Worm (Caenorhabditis elegans) whole organism, L4/young adult: ENCODE results near the gene sbt-1.

Experiments used
- W03F9.2 ChIP-seq: fragments of 150-350 bp; optimal IDR thresholded peaks from 2 replicates; lab custom pipeline; 2014; ENCODE audit warnings: missing biosample characterization, missing genetic modification characterization
- dao-5 ChIP-seq: sonication (generic microtip); optimal IDR thresholded peaks from 2 replicates; lab custom pipeline; 2016; ENCODE audit warnings: missing genotype, missing genetic modification characterization, moderate library complexity, missing compliant biosample characterization
- him-1 ChIP-seq: sonication (generic microtip); optimal IDR thresholded peaks from 2 replicates; lab custom pipeline; 2016; ENCODE audit warnings: missing genotype, missing genetic modification reagents, missing genetic modification characterization, missing compliant biosample characterization

The sbt-1 gene

ce11 chrV:20779707-20780346 is 48.9 kb downstream of the sbt-1 start:
- no peak for TF ChIP-seq W03F9.2 (tag; lab: Kevin White, UChicago)
- no peak for TF ChIP-seq dao-5 (tag; lab: Kevin White, UChicago)
- TF ChIP-seq him-1 = no peak

DNA sequence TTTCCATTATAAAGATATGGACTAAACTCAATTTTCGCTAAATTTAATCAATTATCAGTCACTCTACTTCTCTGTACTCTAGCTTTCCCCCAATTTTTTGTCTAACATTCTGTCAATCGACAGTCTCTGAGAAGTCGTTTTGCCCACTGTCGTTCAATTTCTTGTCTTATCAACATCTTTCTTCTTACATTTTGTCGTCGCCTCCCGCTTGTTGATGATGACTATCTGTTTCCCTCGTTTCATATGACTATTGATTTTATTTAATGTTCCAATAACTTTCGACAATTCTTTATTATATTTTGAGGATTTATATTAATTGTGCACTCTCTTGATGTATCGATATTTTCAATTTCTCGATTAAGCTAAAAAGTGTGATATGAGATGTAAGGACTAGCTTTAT is 49.8 kb downstream of the sbt-1 start:
- TF ChIP-seq W03F9.2 (tag; lab: Kevin White, UChicago) = no peak
- TF ChIP-seq him-1 = no peak

DNA sequence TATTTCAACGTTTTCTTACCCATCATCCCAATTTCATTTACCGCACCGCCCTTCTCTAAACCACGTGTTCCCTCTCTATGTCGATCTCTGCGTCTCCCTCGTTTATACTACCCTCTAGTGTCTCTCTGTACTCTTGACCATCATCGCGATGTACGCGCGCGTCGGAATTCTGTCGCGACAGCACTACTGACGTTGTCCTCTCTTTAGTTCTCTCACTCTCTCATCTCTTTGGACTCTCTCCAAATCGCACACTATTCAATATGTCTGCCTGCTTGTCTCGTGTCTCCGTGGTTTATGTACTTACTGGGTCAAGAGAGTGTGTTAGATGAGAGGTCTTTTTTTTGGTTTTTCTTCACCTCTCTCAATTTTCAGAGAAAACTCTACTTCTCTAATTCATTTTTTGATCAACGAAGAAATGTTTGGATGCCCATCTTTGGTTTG is 50.4 kb downstream of the sbt-1 start:
- no peak for TF ChIP-seq dao-5 (tag; lab: Kevin White, UChicago)
- TF ChIP-seq him-1 = peak; percentile 94
- peak; percentile 82 for TF ChIP-seq W03F9.2 (tag; lab: Kevin White, UChicago)
